Worm (Caenorhabditis elegans) whole organism, L4/young adult: ENCODE measurements around the gene dlat-1.

ENCODE experiments used
- W03F9.2 ChIP-seq: fragments of 150-350 bp; optimal IDR thresholded peaks from 2 replicates; lab custom pipeline; 2014; ENCODE audit warnings: missing biosample characterization, missing genetic modification characterization
- dao-5 ChIP-seq: sonication (generic microtip); optimal IDR thresholded peaks from 2 replicates; lab custom pipeline; 2016; ENCODE audit warnings: missing genotype, missing genetic modification characterization, moderate library complexity, missing compliant biosample characterization
- him-1 ChIP-seq: sonication (generic microtip); optimal IDR thresholded peaks from 2 replicates; lab custom pipeline; 2016; ENCODE audit warnings: missing genotype, missing genetic modification reagents, missing genetic modification characterization, missing compliant biosample characterization

- no peak for TF ChIP-seq W03F9.2 (tag; lab: Kevin White, UChicago)
- no peak for TF ChIP-seq him-1 (tag; lab: Kevin White, UChicago)
- TF ChIP-seq dao-5 (tag; lab: Kevin White, UChicago): no peak
These were observed 2.3 kb upstream of the dlat-1 start, which contains the start of gene F23B12.7 for ce11 chrV:14449397-14449796.
